Worm (Caenorhabditis elegans) whole organism, young adult: ENCODE data around the gene T22B2.2.

Experiments
- B0035.1 ChIP-seq: sonication (generic microtip); optimal IDR thresholded peaks from 2 replicates; lab custom pipeline; 2016; ENCODE audit warnings: missing genetic modification characterization, mild to moderate bottlenecking, missing compliant biosample characterization, missing genotype, missing genetic modification reagents
- B0336.3 ChIP-seq: fragments of 200-800 bp; sonication (Bioruptor generic); IDR thresholded peaks from 2 replicates; pipeline ENCODE4 v1.3.6; 2022; ENCODE audit warnings: missing genetic modification characterization, missing compliant biosample characterization
- F22D6.2 ChIP-seq: sonication (generic microtip); optimal IDR thresholded peaks from 2 replicates; lab custom pipeline; 2016; ENCODE audit warnings: mild to moderate bottlenecking, missing genetic modification characterization, missing compliant biosample characterization
- F33H1.4 ChIP-seq: fragments of 200-800 bp; sonication (Bioruptor generic); IDR thresholded peaks from 2 replicates; pipeline ENCODE4 v1.3.6; 2022; ENCODE audit warnings: missing genetic modification reagents, missing genetic modification characterization, missing compliant biosample characterization
- F37B4.10 ChIP-seq: fragments of 200-800 bp; sonication (Bioruptor generic); IDR thresholded peaks from 2 replicates; pipeline ENCODE4 v1.3.6; 2022; ENCODE audit warnings: missing genetic modification characterization, missing compliant biosample characterization
- F39B2.1 ChIP-seq: fragments of 200-800 bp; sonication (Bioruptor generic); IDR thresholded peaks from 2 replicates; pipeline ENCODE4 v1.3.6; 2022; ENCODE audit warnings: missing genetic modification reagents, missing genetic modification characterization, missing compliant biosample characterization
- F49E8.2 ChIP-seq: sonication (generic microtip); optimal IDR thresholded peaks from 3 replicates; lab custom pipeline; 2017; ENCODE audit warnings: missing genetic modification characterization, mild to moderate bottlenecking, missing compliant biosample characterization, antibody characterized with exemption, moderate library complexity; ENCODE audit not compliant: insufficient read depth
- T26A5.8 ChIP-seq: sonication (generic microtip); optimal IDR thresholded peaks from 2 replicates; lab custom pipeline; 2016; ENCODE audit warnings: missing genetic modification characterization, missing compliant biosample characterization
- Y53G8AR.9 ChIP-seq: fragments of 200-800 bp; sonication (Bioruptor generic); conservative IDR thresholded peaks from 2 replicates; pipeline ENCODE4 v1.3.6; 2022; ENCODE audit warnings: missing genetic modification reagents, missing genetic modification characterization, missing compliant biosample characterization
- Y56A3A.18 ChIP-seq: fragments of 200-800 bp; sonication (Bioruptor generic); IDR thresholded peaks from 2 replicates; pipeline ENCODE4 v1.3.6; 2022; ENCODE audit warnings: missing genetic modification reagents, missing genetic modification characterization, missing compliant biosample characterization
- ZK185.1 ChIP-seq: sonication (generic microtip); optimal IDR thresholded peaks from 2 replicates; lab custom pipeline; 2016; ENCODE audit warnings: mild to moderate bottlenecking, missing genetic modification characterization, missing compliant biosample characterization; ENCODE audit not compliant: poor library complexity, severe bottlenecking
- ama-1 ChIP-seq, 3 experiments: fragments of 150-350 bp in 1 of 3; sonication (generic microtip) in 2 of 3; optimal IDR thresholded peaks; 2 replicates each; lab custom pipeline; 2014 to 2018; ENCODE audit warnings: missing biosample characterization in 2 of 3, missing genetic modification characterization in 2 of 3, missing genetic modification reagents in 2 of 3
- aptf-2 ChIP-seq: fragments of 200-800 bp; sonication (Bioruptor generic); conservative IDR thresholded peaks from 2 replicates; pipeline ENCODE4 v1.3.6; 2022; ENCODE audit warnings: missing genetic modification reagents, missing genetic modification characterization, missing compliant biosample characterization
- attf-6 ChIP-seq: fragments of 200-800 bp; sonication (Bioruptor generic); IDR thresholded peaks from 2 replicates; pipeline ENCODE4 v1.3.6; 2022; ENCODE audit warnings: missing genetic modification reagents, missing genetic modification characterization, missing compliant biosample characterization
- bed-1 ChIP-seq: fragments of 200-800 bp; sonication (Bioruptor generic); IDR thresholded peaks from 2 replicates; pipeline ENCODE4 v1.3.6; 2022; ENCODE audit warnings: missing genetic modification reagents, missing genetic modification characterization, missing compliant biosample characterization
- cebp-2 ChIP-seq: fragments of 200-800 bp; sonication (Bioruptor generic); IDR thresholded peaks from 2 replicates; pipeline ENCODE4 v1.3.6; 2022; ENCODE audit warnings: missing genetic modification characterization, missing compliant biosample characterization
- ceh-27 ChIP-seq: fragments of 200-800 bp; sonication (Bioruptor generic); optimal IDR thresholded peaks from 2 replicates; lab custom pipeline; 2018; ENCODE audit warnings: mild to moderate bottlenecking, missing genetic modification characterization, moderate library complexity, missing compliant biosample characterization
- ceh-40 ChIP-seq: fragments of 200-800 bp; sonication (Bioruptor generic); IDR thresholded peaks from 2 replicates; pipeline ENCODE4 v1.3.6; 2022; ENCODE audit warnings: missing genetic modification characterization, missing compliant biosample characterization
- dox-1 ChIP-seq: fragments of 200-800 bp; sonication (Bioruptor generic); IDR thresholded peaks from 2 replicates; pipeline ENCODE4 v1.3.6; 2022; ENCODE audit warnings: missing genetic modification reagents, missing genetic modification characterization, missing compliant biosample characterization
- ekl-4 ChIP-seq: fragments of 200-800 bp; sonication (Bioruptor generic); IDR thresholded peaks from 2 replicates; pipeline ENCODE4 v1.3.6; 2022; ENCODE audit warnings: missing genetic modification reagents, missing genetic modification characterization, missing compliant biosample characterization
- ets-4 ChIP-seq: fragments of 200-800 bp; sonication (Bioruptor generic); optimal IDR thresholded peaks from 2 replicates; lab custom pipeline; 2018; ENCODE audit warnings: mild to moderate bottlenecking, missing genetic modification characterization, missing compliant biosample characterization
- fkh-3 ChIP-seq: sonication (generic microtip); optimal IDR thresholded peaks from 2 replicates; lab custom pipeline; 2016; ENCODE audit warnings: mild to moderate bottlenecking, missing genetic modification characterization, missing compliant biosample characterization
- hlh-26 ChIP-seq: fragments of 200-800 bp; sonication (Bioruptor generic); conservative IDR thresholded peaks from 2 replicates; pipeline ENCODE4 v1.3.6; 2022; ENCODE audit warnings: missing genetic modification reagents, missing genetic modification characterization, missing compliant biosample characterization
- hmg-1.2 ChIP-seq: fragments of 200-800 bp; sonication (Bioruptor generic); IDR thresholded peaks from 2 replicates; pipeline ENCODE4 v1.3.6; 2022; ENCODE audit warnings: missing genetic modification reagents, missing genetic modification characterization, missing compliant biosample characterization
- lag-1 ChIP-seq: fragments of 200-800 bp; sonication (Bioruptor generic); IDR thresholded peaks from 2 replicates; pipeline ENCODE4 v1.3.6; 2022; ENCODE audit warnings: missing genetic modification reagents, missing genetic modification characterization, missing compliant biosample characterization
- lin-40 ChIP-seq: sonication (generic microtip); optimal IDR thresholded peaks from 2 replicates; lab custom pipeline; 2016; ENCODE audit warnings: missing genetic modification characterization, mild to moderate bottlenecking, missing compliant biosample characterization, missing genotype, missing genetic modification reagents
- madf-3 ChIP-seq: fragments of 200-800 bp; sonication (Bioruptor generic); IDR thresholded peaks from 2 replicates; pipeline ENCODE4 v1.3.6; 2022; ENCODE audit warnings: missing genetic modification reagents, missing genetic modification characterization, missing compliant biosample characterization
- madf-6 ChIP-seq: fragments of 200-800 bp; sonication (Bioruptor generic); IDR thresholded peaks from 2 replicates; pipeline ENCODE4 v1.3.6; 2022; ENCODE audit warnings: missing genetic modification reagents, missing genetic modification characterization, missing compliant biosample characterization
- mcd-1 ChIP-seq: fragments of 200-800 bp; sonication (Bioruptor generic); IDR thresholded peaks from 2 replicates; pipeline ENCODE4 v1.3.6; 2022; ENCODE audit warnings: missing genetic modification reagents, missing genetic modification characterization, missing compliant biosample characterization
- nfya-1 ChIP-seq: sonication (generic microtip); optimal IDR thresholded peaks from 2 replicates; lab custom pipeline; 2017; ENCODE audit warnings: antibody characterized with exemption, missing compliant biosample characterization, missing genetic modification characterization, borderline replicate concordance; ENCODE audit not compliant: insufficient read depth
- nfyb-1 ChIP-seq: fragments of 200-800 bp; sonication (Bioruptor generic); IDR thresholded peaks from 2 replicates; pipeline ENCODE4 v1.3.6; 2022; ENCODE audit warnings: missing genetic modification reagents, missing genetic modification characterization, missing compliant biosample characterization
- nhr-120 ChIP-seq: fragments of 200-800 bp; sonication (Bioruptor generic); IDR thresholded peaks from 2 replicates; pipeline ENCODE4 v1.3.6; 2022; ENCODE audit warnings: missing genetic modification characterization, missing compliant biosample characterization
- nhr-90 ChIP-seq: sonication (generic microtip); optimal IDR thresholded peaks from 2 replicates; lab custom pipeline; 2016; ENCODE audit warnings: missing genotype, mild to moderate bottlenecking, missing genetic modification characterization, missing compliant biosample characterization
- pbrm-1 ChIP-seq: fragments of 200-800 bp; sonication (Bioruptor generic); IDR thresholded peaks from 2 replicates; pipeline ENCODE4 v1.3.6; 2022; ENCODE audit warnings: missing genetic modification reagents, missing genetic modification characterization, missing compliant biosample characterization
- pha-4 ChIP-seq: fragments of 150-350 bp; sonication (generic microtip); optimal IDR thresholded peaks from 2 replicates; lab custom pipeline; 2014; ENCODE audit warnings: missing biosample characterization, missing genetic modification reagents, missing genetic modification characterization
- rcor-1 ChIP-seq: fragments of 200-800 bp; sonication (Bioruptor generic); IDR thresholded peaks from 2 replicates; pipeline ENCODE4 v1.3.6; 2022; ENCODE audit warnings: missing genetic modification reagents, missing genetic modification characterization, missing compliant biosample characterization
- rpc-1 ChIP-seq, 2 experiments: fragments of 150-350 bp in 1 of 2; sonication (generic microtip) in 1 of 2; optimal IDR thresholded peaks; 2 replicates each; lab custom pipeline; 2014 to 2018; ENCODE audit warnings: missing biosample characterization in 1 of 2, missing genetic modification characterization in 1 of 2, missing genetic modification reagents in 1 of 2, missing genotype in 1 of 2
- snpc-1.1 ChIP-seq: sonication (generic microtip); optimal IDR thresholded peaks from 2 replicates; lab custom pipeline; 2017; ENCODE audit warnings: missing genetic modification characterization, mild to moderate bottlenecking, missing compliant biosample characterization, antibody characterized with exemption, moderate library complexity, missing genotype, missing genetic modification reagents; ENCODE audit not compliant: insufficient read depth
- snpc-1.3 ChIP-seq: sonication (generic microtip); optimal IDR thresholded peaks from 2 replicates; lab custom pipeline; 2017; ENCODE audit warnings: missing genetic modification characterization, mild to moderate bottlenecking, missing compliant biosample characterization, antibody characterized with exemption, moderate library complexity, missing genotype, missing genetic modification reagents; ENCODE audit not compliant: insufficient read depth
- snpc-3.4 ChIP-seq: sonication (generic microtip); optimal IDR thresholded peaks from 2 replicates; lab custom pipeline; 2017; ENCODE audit warnings: missing genetic modification characterization, mild to moderate bottlenecking, missing compliant biosample characterization, antibody characterized with exemption, moderate library complexity, missing genotype, missing genetic modification reagents
- tbp1 ChIP-seq: fragments of 200-800 bp; sonication (Bioruptor generic); optimal IDR thresholded peaks from 2 replicates; lab custom pipeline; 2018; ENCODE audit warnings: mild to moderate bottlenecking, missing genetic modification characterization, missing compliant biosample characterization
- tlf-1 ChIP-seq: fragments of 200-800 bp; sonication (Bioruptor generic); optimal IDR thresholded peaks from 2 replicates; lab custom pipeline; 2018; ENCODE audit warnings: mild to moderate bottlenecking, missing genetic modification characterization, missing compliant biosample characterization
- unc-130 ChIP-seq: sonication (generic microtip); optimal IDR thresholded peaks from 2 replicates; lab custom pipeline; 2016; ENCODE audit warnings: missing genetic modification reagents, missing genetic modification characterization, missing compliant biosample characterization
- ztf-18 ChIP-seq: sonication (generic microtip); optimal IDR thresholded peaks from 2 replicates; lab custom pipeline; 2016; ENCODE audit warnings: missing genotype, mild to moderate bottlenecking, missing genetic modification characterization, missing compliant biosample characterization
- ztf-22 ChIP-seq: fragments of 200-800 bp; sonication (Bioruptor generic); optimal IDR thresholded peaks from 2 replicates; lab custom pipeline; 2018; ENCODE audit warnings: mild to moderate bottlenecking, missing genetic modification characterization, moderate library complexity, missing compliant biosample characterization
- ztf-25 ChIP-seq: fragments of 200-800 bp; sonication (Bioruptor generic); IDR thresholded peaks from 2 replicates; pipeline ENCODE4 v1.3.6; 2022; ENCODE audit warnings: missing genetic modification reagents, missing genetic modification characterization, missing compliant biosample characterization
- ztf-6 ChIP-seq: fragments of 200-800 bp; sonication (Bioruptor generic); IDR thresholded peaks from 2 replicates; pipeline ENCODE4 v1.3.6; 2022; ENCODE audit warnings: missing genetic modification reagents, missing genetic modification characterization, missing compliant biosample characterization

T22B2.2 gene

DNA sequence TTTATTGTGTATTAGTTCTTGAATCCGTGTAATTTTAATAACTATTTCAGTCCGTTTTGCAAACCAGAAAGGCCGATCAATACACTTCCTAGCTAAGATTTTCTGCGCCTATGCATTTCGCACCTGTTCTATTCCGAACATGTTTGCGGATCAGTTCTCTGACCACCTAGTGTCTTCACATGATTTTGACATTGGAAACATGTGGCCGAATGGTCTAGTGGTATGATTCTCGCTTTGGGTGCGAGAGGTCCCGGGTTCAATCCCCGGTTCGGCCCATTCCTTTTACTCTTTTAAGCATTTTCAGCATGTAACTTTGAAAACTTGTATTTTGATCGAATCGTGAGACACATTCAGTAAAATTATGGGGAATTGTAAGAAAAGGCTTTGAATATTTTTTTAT, 49.2 kb downstream of the T22B2.2 start (continued):
- no peak for TF ChIP-seq F22D6.2 (tag; lab: Kevin White, UChicago)
- TF ChIP-seq ZK185.1 (tag; lab: Kevin White, UChicago) = peak; percentile 53
- TF ChIP-seq ceh-27 = peak; percentile 39
- TF ChIP-seq mcd-1 (GFP tag; lab: Robert Waterston, UW) = 0 out of 2 replicates have a peak, but pooled peaks have one; percentile 18
- TF ChIP-seq F33H1.4 (GFP tag; lab: Robert Waterston, UW) = no peak
- TF ChIP-seq F49E8.2 (tag; lab: Kevin White, UChicago) = no peak
- TF ChIP-seq T26A5.8 (tag; lab: Kevin White, UChicago) = no peak
- peak; percentile 64; the same call in 1 of the 2 replicates for TF ChIP-seq Y56A3A.18 (GFP tag; lab: Robert Waterston, UW)
- peak; percentile 91 for TF ChIP-seq tbp1 (GFP tag; lab: Kevin White, UChicago)
- peak; percentile 73; the same call in 1 of the 2 replicates for TF ChIP-seq ceh-40 (GFP tag; lab: Robert Waterston, UW)
- TF ChIP-seq hlh-26 = no peak
- TF ChIP-seq ama-1 (optimal IDR thresholded peaks at IDR 0.05; lab: Kevin White, UChicago) = no peak
- TF ChIP-seq ama-1 (GFP tag; optimal IDR thresholded peaks at IDR 0.05; lab: Kevin White, UChicago) = peak in 1 of 2 experiments; percentile 75
- TF ChIP-seq nhr-120 (GFP tag; lab: Robert Waterston, UW) = no peak
- TF ChIP-seq B0035.1 (tag; lab: Kevin White, UChicago) = no peak
- no peak for TF ChIP-seq bed-1 (GFP tag; lab: Robert Waterston, UW)
- TF ChIP-seq pha-4 (tag; lab: Kevin White, UChicago) = no peak
- TF ChIP-seq madf-6 = peak; percentile 45; the same call in 1 of the 2 replicates
- no peak for TF ChIP-seq snpc-1.1 (tag; lab: Kevin White, UChicago)
- no peak for TF ChIP-seq cebp-2 (GFP tag; lab: Robert Waterston, UW)
- TF ChIP-seq rcor-1 (GFP tag; lab: Robert Waterston, UW) = peak; percentile 72
- 0 out of 2 replicates have a peak, but pooled peaks have one; percentile 29 for TF ChIP-seq ztf-6
- no peak for TF ChIP-seq fkh-3
- TF ChIP-seq ekl-4 (GFP tag; lab: Robert Waterston, UW) = no peak
- TF ChIP-seq rpc-1 (optimal IDR thresholded peaks at IDR 0.05; lab: Kevin White, UChicago) = peak; percentile 74
- peak; percentile 77 for TF ChIP-seq rpc-1 (tag; optimal IDR thresholded peaks at IDR 0.05; lab: Kevin White, UChicago)
- TF ChIP-seq attf-6 (GFP tag; lab: Robert Waterston, UW) = 0 out of 2 replicates have a peak, but pooled peaks have one; percentile 31
- TF ChIP-seq F37B4.10 (GFP tag; lab: Robert Waterston, UW) = 0 out of 2 replicates have a peak, but pooled peaks have one; percentile 70
- no peak for TF ChIP-seq dox-1 (GFP tag; lab: Robert Waterston, UW)
- no peak for TF ChIP-seq unc-130 (GFP tag; lab: Kevin White, UChicago)
- no peak for TF ChIP-seq madf-3 (GFP tag; lab: Robert Waterston, UW)
- TF ChIP-seq ztf-18 (tag; lab: Kevin White, UChicago) = no peak
- peak; percentile 33 for TF ChIP-seq snpc-1.3 (tag; lab: Kevin White, UChicago)
- TF ChIP-seq lag-1 (GFP tag; lab: Robert Waterston, UW) = no peak
- TF ChIP-seq Y53G8AR.9 (GFP tag; lab: Robert Waterston, UW) = peak; percentile 76
- 0 out of 2 replicates have a peak, but pooled peaks have one; percentile 62 for TF ChIP-seq ztf-25
- no peak for TF ChIP-seq F39B2.1
- no peak for TF ChIP-seq lin-40
- TF ChIP-seq aptf-2 (GFP tag; lab: Robert Waterston, UW) = no peak
- TF ChIP-seq snpc-3.4 = peak; percentile 70
- TF ChIP-seq nfyb-1 (GFP tag; lab: Robert Waterston, UW) = peak; percentile 41; the same call in 1 of the 2 replicates
- no peak for TF ChIP-seq nfya-1
- peak; percentile 67 for TF ChIP-seq hmg-1.2 (GFP tag; lab: Robert Waterston, UW)
- TF ChIP-seq B0336.3 (GFP tag; lab: Robert Waterston, UW) = no peak
- no peak for TF ChIP-seq nhr-90
- peak; percentile 59; the same call in 1 of the 2 replicates for TF ChIP-seq pbrm-1 (GFP tag; lab: Robert Waterston, UW)
- TF ChIP-seq tlf-1 = no peak
- no peak for TF ChIP-seq ets-4 (GFP tag; lab: Kevin White, UChicago)
- TF ChIP-seq ztf-22 (GFP tag; lab: Kevin White, UChicago) = no peak
